Worm (Caenorhabditis elegans): ENCODE results near the gene nhr-150.

The nhr-150 gene

DNA sequence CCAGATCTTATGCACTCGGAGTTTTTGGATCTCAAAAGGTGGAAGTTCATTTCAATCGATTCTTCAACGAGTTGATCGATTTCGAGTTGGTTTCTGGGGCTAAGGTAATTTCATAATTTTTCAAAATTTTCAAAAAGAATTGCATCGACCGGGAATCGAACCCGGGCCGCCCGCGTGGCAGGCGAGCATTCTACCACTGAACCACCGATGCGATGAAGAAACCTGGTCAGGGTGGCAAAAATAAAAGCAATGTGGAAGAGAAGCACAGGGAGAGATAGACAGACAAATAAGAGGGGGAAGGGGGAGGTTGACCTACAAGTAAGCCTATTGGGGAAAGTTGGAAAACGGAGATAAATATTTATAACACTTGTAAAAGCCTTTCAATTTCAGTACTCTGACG, 23.8 kb upstream of the nhr-150 start (continued):
- no peak for TF ChIP-seq lag-1 (GFP tag; IDR thresholded peaks at IDR 0.05)
- TF ChIP-seq bed-1 (GFP tag; IDR thresholded peaks at IDR 0.05): no peak
- TF ChIP-seq snpc-1.1 (tag; optimal IDR thresholded peaks at IDR 0.05; ENCODE audit: insufficient read depth): no peak
- TF ChIP-seq F33H1.4 (GFP tag; IDR thresholded peaks at IDR 0.05): peak; percentile 32; the same call in 1 of the 2 replicates
- no peak for TF ChIP-seq xnd-1 (tag; optimal IDR thresholded peaks at IDR 0.05)
- TF ChIP-seq cebp-2 (GFP tag; IDR thresholded peaks at IDR 0.05): no peak
- TF ChIP-seq hsf-1 (GFP tag; IDR thresholded peaks at IDR 0.05): 0 out of 2 replicates have a peak, but pooled peaks have one; percentile 42
- TF ChIP-seq pbrm-1 (GFP tag; IDR thresholded peaks at IDR 0.05): peak; percentile 62; the same call in 1 of the 2 replicates
- peak; percentile 76 for TF ChIP-seq rpc-1 (optimal IDR thresholded peaks at IDR 0.05)
- TF ChIP-seq rpc-1 (tag; optimal IDR thresholded peaks at IDR 0.05): peak; percentile 83
- no peak for TF ChIP-seq lsy-27 (tag; optimal IDR thresholded peaks at IDR 0.05; ENCODE audit: borderline replicate concordance, insufficient read depth)
- peak; percentile 44; the same call in 1 of the 2 replicates for TF ChIP-seq cebp-1 (GFP tag; IDR thresholded peaks at IDR 0.05)
- no peak for TF ChIP-seq cebp-1 (tag; optimal IDR thresholded peaks at IDR 0.05)
- TF ChIP-seq ztf-22 (GFP tag; optimal IDR thresholded peaks at IDR 0.05): no peak
- no peak for TF ChIP-seq snpc-1.3 (tag; optimal IDR thresholded peaks at IDR 0.05; ENCODE audit: insufficient read depth)
- TF ChIP-seq unc-62 (GFP tag; optimal IDR thresholded peaks at IDR 0.05): no peak
- peak; percentile 24 for TF ChIP-seq ZK185.1 (tag; optimal IDR thresholded peaks at IDR 0.05; ENCODE audit: poor library complexity, severe bottlenecking)
- TF ChIP-seq lin-35 (GFP tag; optimal IDR thresholded peaks at IDR 0.05): no peak
- TF ChIP-seq dox-1 (GFP tag; IDR thresholded peaks at IDR 0.05): peak; percentile 63
- no peak for TF ChIP-seq let-526 (GFP tag; IDR thresholded peaks at IDR 0.05)
- no peak for TF ChIP-seq nhr-179 (tag; optimal IDR thresholded peaks at IDR 0.05)
- TF ChIP-seq him-1 (tag; optimal IDR thresholded peaks at IDR 0.05): peak; percentile 20
- peak; percentile 33; the same call in 1 of the 2 replicates for TF ChIP-seq attf-6 (GFP tag; IDR thresholded peaks at IDR 0.05)
- no peak for TF ChIP-seq egl-18 (GFP tag; IDR thresholded peaks at IDR 0.05)
- TF ChIP-seq attf-5 (GFP tag; optimal IDR thresholded peaks at IDR 0.05): peak; percentile 7
- TF ChIP-seq akir-1 (GFP tag; optimal IDR thresholded peaks at IDR 0.05): no peak
- no peak for TF ChIP-seq ccch-3 (GFP tag; optimal IDR thresholded peaks at IDR 0.05)
- no peak for TF ChIP-seq C06A6.2 (GFP tag; conservative IDR thresholded peaks at IDR 0.05)
- no peak for TF ChIP-seq ztf-3 (GFP tag; optimal IDR thresholded peaks at IDR 0.05)
- TF ChIP-seq lin-40 (tag; optimal IDR thresholded peaks at IDR 0.05): no peak
- TF ChIP-seq hlh-26 (GFP tag; conservative IDR thresholded peaks at IDR 0.05): no peak
- TF ChIP-seq nfya-1 (tag; optimal IDR thresholded peaks at IDR 0.05; ENCODE audit: borderline replicate concordance, insufficient read depth): no peak
- peak; percentile 52 for TF ChIP-seq athp-1 (tag; optimal IDR thresholded peaks at IDR 0.05)
- 0 out of 2 replicates have a peak, but pooled peaks have one; percentile 62 for TF ChIP-seq ceh-58 (GFP tag; IDR thresholded peaks at IDR 0.05)
- TF ChIP-seq ztf-6 (GFP tag; IDR thresholded peaks at IDR 0.05): no peak
- 0 out of 2 replicates have a peak, but pooled peaks have one; percentile 14 for TF ChIP-seq madf-3 (GFP tag; IDR thresholded peaks at IDR 0.05)
- 0 out of 2 replicates have a peak, but pooled peaks have one; percentile 15 for TF ChIP-seq ekl-4 (GFP tag; IDR thresholded peaks at IDR 0.05)
- peak; percentile 43; the same call in 1 of the 2 replicates for TF ChIP-seq K11D2.4 (GFP tag; IDR thresholded peaks at IDR 0.05)
- TF ChIP-seq die-1 (tag; optimal IDR thresholded peaks at IDR 0.05): peak; percentile 31
- no peak; the same call in 1 of the 2 replicates for TF ChIP-seq zfh-2 (GFP tag; conservative IDR thresholded peaks at IDR 0.05)
- no peak for TF ChIP-seq aptf-2 (GFP tag; conservative IDR thresholded peaks at IDR 0.05)
- peak; percentile 56; the same call in 1 of the 2 replicates for TF ChIP-seq mcd-1 (GFP tag; IDR thresholded peaks at IDR 0.05)
- no peak for TF ChIP-seq ets-4 (GFP tag; optimal IDR thresholded peaks at IDR 0.05)
- peak; percentile 19 for TF ChIP-seq chd-7 (tag; optimal IDR thresholded peaks at IDR 0.05)
- TF ChIP-seq ztf-18 (tag; optimal IDR thresholded peaks at IDR 0.05): peak; percentile 46
- no peak for TF ChIP-seq repo-1 (tag; optimal IDR thresholded peaks at IDR 0.05)
- TF ChIP-seq F37B4.10 (GFP tag; IDR thresholded peaks at IDR 0.05): no peak
- TF ChIP-seq F23B12.7 (tag; optimal IDR thresholded peaks at IDR 0.05; ENCODE audit: insufficient read depth): no peak

Measured in whole organism, young adult.